Worm (Caenorhabditis elegans): ENCODE measurements around the gene pmp-3.

Gene pmp-3

ce11 chrV:14683291-14683690 lies 36.8 kb downstream of the pmp-3 start:
- TF ChIP-seq syd-9 (tag; optimal IDR thresholded peaks at IDR 0.05) (no peak), pha-4 (tag; optimal IDR thresholded peaks at IDR 0.05) (no peak), ceh-45 (GFP tag; IDR thresholded peaks at IDR 0.05) (no peak), ceh-31 (tag; optimal IDR thresholded peaks at IDR 0.05) (no peak), tbx-7 (tag; optimal IDR thresholded peaks at IDR 0.05) (no peak), nhr-11 (tag; optimal IDR thresholded peaks at IDR 0.05) (no peak), C38D4.7 (GFP tag; optimal IDR thresholded peaks at IDR 0.05) (no peak), ceh-34 (tag; optimal IDR thresholded peaks at IDR 0.05) (no peak), K09A11.1 (tag; optimal IDR thresholded peaks at IDR 0.05; ENCODE audit: insufficient read depth) (no peak)

ce11 chrV:14683926-14684325 lies 37.4 kb downstream of the pmp-3 start:
- TF ChIP-seq ceh-34 (tag; optimal IDR thresholded peaks at IDR 0.05), result no peak
- no peak for TF ChIP-seq madf-2 (tag; optimal IDR thresholded peaks at IDR 0.05)
- TF ChIP-seq rnt-1 (tag; optimal IDR thresholded peaks at IDR 0.05), result no peak
- TF ChIP-seq ets-4 (tag; optimal IDR thresholded peaks at IDR 0.05), result no peak
- TF ChIP-seq tbx-7 (tag; optimal IDR thresholded peaks at IDR 0.05), result no peak
- no peak for TF ChIP-seq pag-3 (tag; optimal IDR thresholded peaks at IDR 0.05; ENCODE audit: borderline replicate concordance)
- no peak for TF ChIP-seq C38D4.7 (GFP tag; optimal IDR thresholded peaks at IDR 0.05)
- no peak for TF ChIP-seq unc-3 (GFP tag; conservative IDR thresholded peaks at IDR 0.05)
- TF ChIP-seq unc-3 (tag; optimal IDR thresholded peaks at IDR 0.05), result no peak
- no peak for TF ChIP-seq hlh-15 (tag; optimal IDR thresholded peaks at IDR 0.05)

- TF ChIP-seq rnt-1 (tag; optimal IDR thresholded peaks at IDR 0.05), result no peak
- TF ChIP-seq dmd-4 (tag; optimal IDR thresholded peaks at IDR 0.05; ENCODE audit: borderline replicate concordance), result no peak
- no peak for TF ChIP-seq hlh-13 (GFP tag; optimal IDR thresholded peaks at IDR 0.05)
- TF ChIP-seq pqm-1 (tag; optimal IDR thresholded peaks at IDR 0.05), result no peak
- TF ChIP-seq C08G9.2 (tag; optimal IDR thresholded peaks at IDR 0.05), result no peak
- TF ChIP-seq pha-4 (tag; optimal IDR thresholded peaks at IDR 0.05), result no peak
- no peak for TF ChIP-seq zip-5 (tag; optimal IDR thresholded peaks at IDR 0.05)
- TF ChIP-seq T23F11.4 (GFP tag; optimal IDR thresholded peaks at IDR 0.05), result no peak
- no peak for TF ChIP-seq gmeb-2 (tag; optimal IDR thresholded peaks at IDR 0.05)
Measured at ce11 chrV:14684359-14685312, 38.1 kb downstream of the pmp-3 start, which contains the start of gene hsp-90. hsp-90 (plus strand) TSS chrV:14684918.

ce11 chrV:14685435-14686058 lies 39.0 kb downstream of the pmp-3 start, which contains the start of gene C47E8.4:
C47E8.4 (minus strand) TSS chrV:14685485.
- TF ChIP-seq pat-9 (tag; optimal IDR thresholded peaks at IDR 0.05), result no peak
- TF ChIP-seq rnt-1 (tag; optimal IDR thresholded peaks at IDR 0.05), result peak; percentile 93
- peak; percentile 88 for TF ChIP-seq ceh-34 (tag; optimal IDR thresholded peaks at IDR 0.05)
- peak; percentile 93 for TF ChIP-seq dve-1 (tag; optimal IDR thresholded peaks at IDR 0.05)
- TF ChIP-seq hlh-13 (GFP tag; optimal IDR thresholded peaks at IDR 0.05), result no peak
- TF ChIP-seq fkh-10 (GFP tag; optimal IDR thresholded peaks at IDR 0.05), result peak; percentile 30
- TF ChIP-seq sox-2 (GFP tag; IDR thresholded peaks at IDR 0.05), result peak; percentile 49
- TF ChIP-seq odd-2 (tag; optimal IDR thresholded peaks at IDR 0.05), result no peak
- peak; percentile 82 for TF ChIP-seq unc-86 (tag; optimal IDR thresholded peaks at IDR 0.05)
- no peak for TF ChIP-seq nhr-11 (tag; optimal IDR thresholded peaks at IDR 0.05)
- TF ChIP-seq ahr-1 (tag; optimal IDR thresholded peaks at IDR 0.05), result no peak
- TF ChIP-seq hlh-15 (tag; optimal IDR thresholded peaks at IDR 0.05), result no peak
- TF ChIP-seq unc-55 (GFP tag; optimal IDR thresholded peaks at IDR 0.05), result peak; percentile 81
- no peak for TF ChIP-seq ceh-22 (tag; optimal IDR thresholded peaks at IDR 0.05)
- peak; percentile 83 for TF ChIP-seq mec-3 (tag; optimal IDR thresholded peaks at IDR 0.05; ENCODE audit: borderline replicate concordance)
- peak; percentile 100 for TF ChIP-seq nfya-1 (tag; optimal IDR thresholded peaks at IDR 0.05)
- TF ChIP-seq ttx-3 (tag; optimal IDR thresholded peaks at IDR 0.05), result peak; percentile 47
- TF ChIP-seq fax-1 (tag; optimal IDR thresholded peaks at IDR 0.05), result peak; percentile 73
- TF ChIP-seq unc-42 (tag; optimal IDR thresholded peaks at IDR 0.05), result peak; percentile 96
- no peak for TF ChIP-seq madf-2 (tag; optimal IDR thresholded peaks at IDR 0.05)
- no peak for TF ChIP-seq pag-3 (tag; optimal IDR thresholded peaks at IDR 0.05; ENCODE audit: borderline replicate concordance)
- peak; percentile 95 for TF ChIP-seq tbx-7 (tag; optimal IDR thresholded peaks at IDR 0.05)
- no peak for TF ChIP-seq elt-4 (tag; optimal IDR thresholded peaks at IDR 0.05)
- peak; percentile 98 for TF ChIP-seq ceh-31 (tag; optimal IDR thresholded peaks at IDR 0.05)
- no peak for TF ChIP-seq pha-4 (tag; optimal IDR thresholded peaks at IDR 0.05)
- TF ChIP-seq ama-1 (optimal IDR thresholded peaks at IDR 0.05), result no peak
- peak; percentile 6 for TF ChIP-seq che-1 (tag; optimal IDR thresholded peaks at IDR 0.05)
- no peak for TF ChIP-seq lin-11 (tag; optimal IDR thresholded peaks at IDR 0.05)
- TF ChIP-seq pros-1 (tag; optimal IDR thresholded peaks at IDR 0.05), result peak; percentile 64
- TF ChIP-seq ets-4 (tag; optimal IDR thresholded peaks at IDR 0.05), result peak; percentile 94

Data from whole organism, late embryonic.